Fruit fly (Drosophila melanogaster): ENCODE measurements around the gene CG4080.
A peak's percentile ranks its signal among the peaks of the same experiment; 100 is the strongest.

CG4080 gene

dm6 chr3L:9398435-9398981, 519 bp downstream of the CG4080 start:
- TF ChIP-seq EcR (GFP tag; optimal IDR thresholded peaks at IDR 0.05) (peak in 1 of 2 experiments; percentile 56), Dll (optimal IDR thresholded peaks at IDR 0.05) (no peak)

- no peak for TF ChIP-seq pan (optimal IDR thresholded peaks at IDR 0.05)
- TF ChIP-seq CG8478 (optimal IDR thresholded peaks at IDR 0.05): no peak
- TF ChIP-seq EcR (GFP tag; optimal IDR thresholded peaks at IDR 0.05): no peak
- no peak for TF ChIP-seq Dll (optimal IDR thresholded peaks at IDR 0.05)
- no peak for TF ChIP-seq psq (optimal IDR thresholded peaks at IDR 0.05)
- no peak for TF ChIP-seq usp (GFP tag; optimal IDR thresholded peaks at IDR 0.05)
Measured at dm6 chr3L:9398028-9398427, 999 bp downstream of the CG4080 start.

dm6 chr3L:9397156-9397555, 1.9 kb downstream of the CG4080 start:
- TF ChIP-seq EcR (GFP tag; optimal IDR thresholded peaks at IDR 0.05) (no peak), psq (optimal IDR thresholded peaks at IDR 0.05) (no peak), CG8478 (optimal IDR thresholded peaks at IDR 0.05) (no peak), Dll (optimal IDR thresholded peaks at IDR 0.05) (no peak), pan (optimal IDR thresholded peaks at IDR 0.05) (no peak), usp (GFP tag; optimal IDR thresholded peaks at IDR 0.05) (no peak)

dm6 chr3L:9396704-9397103, 2.3 kb downstream of the CG4080 start:
- TF ChIP-seq psq (optimal IDR thresholded peaks at IDR 0.05): no peak

dm6 chr3L:9396038-9396437, 3.0 kb downstream of the CG4080 start:
- TF ChIP-seq usp (GFP tag; optimal IDR thresholded peaks at IDR 0.05) (no peak), psq (optimal IDR thresholded peaks at IDR 0.05) (no peak), CG8478 (optimal IDR thresholded peaks at IDR 0.05) (no peak), EcR (GFP tag; optimal IDR thresholded peaks at IDR 0.05) (no peak), pan (optimal IDR thresholded peaks at IDR 0.05) (no peak), Dll (optimal IDR thresholded peaks at IDR 0.05) (no peak)

dm6 chr3L:9391340-9391980, 7.6 kb downstream of the CG4080 start:
- no peak for TF ChIP-seq CG8478 (optimal IDR thresholded peaks at IDR 0.05)
- no peak for TF ChIP-seq pan (optimal IDR thresholded peaks at IDR 0.05)
- TF ChIP-seq EcR (GFP tag; optimal IDR thresholded peaks at IDR 0.05): no peak
- TF ChIP-seq usp (GFP tag; optimal IDR thresholded peaks at IDR 0.05): no peak
- no peak for TF ChIP-seq psq (optimal IDR thresholded peaks at IDR 0.05)
- TF ChIP-seq Dll (optimal IDR thresholded peaks at IDR 0.05): no peak

- TF ChIP-seq EcR (GFP tag; optimal IDR thresholded peaks at IDR 0.05) (peak in 1 of 2 experiments; percentile 17), CG8478 (optimal IDR thresholded peaks at IDR 0.05) (no peak)
Measured at dm6 chr3L:9384445-9385079, 14.5 kb downstream of the CG4080 start.

- TF ChIP-seq EcR (GFP tag; optimal IDR thresholded peaks at IDR 0.05): peak in 1 of 2 experiments; percentile 76
- peak; percentile 42 for TF ChIP-seq CG8478 (optimal IDR thresholded peaks at IDR 0.05)
- no peak for TF ChIP-seq Dll (optimal IDR thresholded peaks at IDR 0.05)
- TF ChIP-seq pan (optimal IDR thresholded peaks at IDR 0.05): no peak
- no peak for TF ChIP-seq usp (GFP tag; optimal IDR thresholded peaks at IDR 0.05)
Measured at dm6 chr3L:9383345-9384075, 15.5 kb downstream of the CG4080 start, which contains the start of gene Hsp27. TSS of gene Hsp27 (plus strand) at chr3L:9384063.

dm6 chr3L:9381602-9382001, 17.4 kb downstream of the CG4080 start, which contains the start of gene Hsp23:
TSS of gene Hsp23 (plus strand) at chr3L:9381882.
- TF ChIP-seq EcR (GFP tag; optimal IDR thresholded peaks at IDR 0.05) (peak in 1 of 2 experiments; percentile 48), CG8478 (optimal IDR thresholded peaks at IDR 0.05) (no peak), psq (optimal IDR thresholded peaks at IDR 0.05) (no peak), Dll (optimal IDR thresholded peaks at IDR 0.05) (peak; percentile 18)

dm6 chr3L:9380344-9380849, 18.6 kb downstream of the CG4080 start:
- TF ChIP-seq pan (optimal IDR thresholded peaks at IDR 0.05) (no peak), CG8478 (optimal IDR thresholded peaks at IDR 0.05) (no peak), usp (GFP tag; optimal IDR thresholded peaks at IDR 0.05) (no peak), Dll (optimal IDR thresholded peaks at IDR 0.05) (no peak), EcR (GFP tag; optimal IDR thresholded peaks at IDR 0.05) (no peak), psq (optimal IDR thresholded peaks at IDR 0.05) (no peak)

- TF ChIP-seq pan (optimal IDR thresholded peaks at IDR 0.05): no peak
- peak; percentile 20 for TF ChIP-seq Dll (optimal IDR thresholded peaks at IDR 0.05)
- no peak for TF ChIP-seq usp (GFP tag; optimal IDR thresholded peaks at IDR 0.05)
Measured at dm6 chr3L:9379484-9380343, 19.3 kb downstream of the CG4080 start, which contains the start of gene Hsp67Ba. TSS of gene Hsp67Ba (minus strand) at chr3L:9379534.
